Worm (Caenorhabditis elegans) whole organism, midembryonic: ENCODE measurements around the gene T07D1.3.
A peak's percentile ranks its signal among the peaks of the same experiment; 100 is the strongest.

ENCODE experiments used
- T22C8.4 ChIP-seq: fragments of 200-800 bp; sonication (Bioruptor generic); IDR thresholded peaks from 2 replicates; pipeline ENCODE4 v1.3.6; 2022; ENCODE audit warnings: missing genetic modification characterization, missing compliant biosample characterization
- cog-1 ChIP-seq: sonication (generic microtip); optimal IDR thresholded peaks from 2 replicates; lab custom pipeline; 2016; ENCODE audit warnings: missing genetic modification characterization, missing compliant biosample characterization
- flt-1 ChIP-seq: fragments of 200-800 bp; sonication (Bioruptor generic); IDR thresholded peaks from 2 replicates; pipeline ENCODE4 v1.3.6; 2022; ENCODE audit warnings: missing genetic modification characterization, missing compliant biosample characterization
- klf-2 ChIP-seq: fragments of 200-800 bp; sonication (Bioruptor generic); conservative IDR thresholded peaks from 2 replicates; pipeline ENCODE4 v1.3.6; 2022; ENCODE audit warnings: missing genetic modification reagents, missing genetic modification characterization, missing compliant biosample characterization
- med-1 ChIP-seq: sonication (generic microtip); optimal IDR thresholded peaks from 2 replicates; lab custom pipeline; 2017; ENCODE audit warnings: missing genetic modification characterization, mild to moderate bottlenecking, missing compliant biosample characterization, antibody characterized with exemption, missing genetic modification reagents; ENCODE audit not compliant: insufficient read depth
- ref-1 ChIP-seq: fragments of 200-800 bp; sonication (Bioruptor generic); conservative IDR thresholded peaks from 2 replicates; pipeline ENCODE4 v1.3.6; 2022; ENCODE audit warnings: missing genetic modification reagents, missing genetic modification characterization, missing compliant biosample characterization
- tab-1 ChIP-seq: fragments of 200-800 bp; sonication (Bioruptor generic); IDR thresholded peaks from 2 replicates; pipeline ENCODE4 v1.3.6; 2022; ENCODE audit warnings: missing genetic modification characterization, missing compliant biosample characterization
- ztf-23 ChIP-seq: fragments of 200-800 bp; sonication (Bioruptor generic); IDR thresholded peaks from 2 replicates; pipeline ENCODE4 v1.3.6; 2022; ENCODE audit warnings: missing genetic modification reagents, missing genetic modification characterization, missing compliant biosample characterization
- ztf-29 ChIP-seq: fragments of 200-800 bp; sonication (Bioruptor generic); IDR thresholded peaks from 2 replicates; pipeline ENCODE4 v1.3.6; 2022; ENCODE audit warnings: missing genetic modification reagents, missing genetic modification characterization, missing compliant biosample characterization

Gene T07D1.3

DNA sequence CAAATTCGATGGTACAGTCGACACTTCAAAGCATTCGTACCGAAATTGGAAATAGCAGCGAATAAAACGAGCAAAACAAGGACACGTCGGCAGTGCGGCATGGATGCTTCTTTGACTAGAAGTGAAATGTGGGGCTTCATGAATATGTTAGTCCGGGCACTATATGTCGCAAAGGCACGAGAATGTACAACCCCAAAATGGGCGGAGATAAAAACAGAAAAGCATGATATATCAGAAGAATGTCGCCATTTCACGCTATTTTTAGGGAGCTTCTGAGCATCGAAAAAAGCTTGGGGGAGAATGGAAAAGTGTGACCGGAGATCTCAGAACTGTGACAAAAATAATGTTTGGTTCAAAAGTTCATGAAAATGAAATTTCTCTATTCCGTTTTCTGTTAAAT is at the start of gene T07D1.3:
TSS of gene T07D1.3 (minus strand) at position 101 of the 400 bp plus-strand sequence.
- no peak for TF ChIP-seq T22C8.4 (GFP tag; lab: Robert Waterston, UW)
- no peak for TF ChIP-seq ztf-23 (GFP tag; lab: Robert Waterston, UW)
- TF ChIP-seq tab-1 (GFP tag; lab: Robert Waterston, UW) = no peak
- no peak for TF ChIP-seq ztf-29
- no peak for TF ChIP-seq klf-2 (GFP tag; lab: Robert Waterston, UW)
- TF ChIP-seq med-1 (GFP tag; lab: Kevin White, UChicago) = no peak
- no peak for TF ChIP-seq cog-1 (tag; lab: Kevin White, UChicago)
- no peak for TF ChIP-seq ref-1 (GFP tag; lab: Robert Waterston, UW)
- no peak for TF ChIP-seq flt-1 (GFP tag; lab: Robert Waterston, UW)

DNA sequence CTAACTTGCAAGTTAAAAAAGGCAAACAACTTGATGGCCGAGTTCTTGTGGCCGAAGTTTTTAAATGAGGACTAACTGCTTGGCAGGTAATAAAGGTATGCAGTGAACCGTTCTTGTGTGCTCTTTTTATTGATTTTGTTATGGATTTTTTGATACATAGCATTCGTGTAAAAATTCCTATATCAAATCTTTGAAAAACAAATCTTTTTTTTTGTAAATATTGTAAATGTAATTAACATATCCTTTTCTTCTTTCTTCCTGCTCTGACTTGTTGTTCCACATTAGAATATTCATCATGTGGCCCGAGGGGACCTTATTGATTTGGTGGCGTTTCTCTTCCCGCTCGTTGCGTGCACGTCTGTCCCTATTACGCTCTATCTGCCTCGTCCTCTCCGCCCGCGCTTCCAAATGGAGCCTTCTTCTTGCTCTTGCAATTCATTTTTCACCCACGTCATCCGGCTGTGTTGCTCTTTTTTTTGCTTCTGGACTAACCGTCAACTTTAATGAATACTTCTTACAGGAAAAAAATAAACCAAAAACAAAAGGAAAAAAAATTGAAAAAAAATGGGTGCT is 45.4 kb upstream of the T07D1.3 start, which contains the start of gene hid-1:
TSS of gene hid-1 (plus strand) at position 523 of the 573 bp plus-strand sequence.
- 0 out of 2 replicates have a peak, but pooled peaks have one; percentile 31 for TF ChIP-seq T22C8.4 (GFP tag; lab: Robert Waterston, UW)
- TF ChIP-seq tab-1 (GFP tag; lab: Robert Waterston, UW) = no peak

DNA sequence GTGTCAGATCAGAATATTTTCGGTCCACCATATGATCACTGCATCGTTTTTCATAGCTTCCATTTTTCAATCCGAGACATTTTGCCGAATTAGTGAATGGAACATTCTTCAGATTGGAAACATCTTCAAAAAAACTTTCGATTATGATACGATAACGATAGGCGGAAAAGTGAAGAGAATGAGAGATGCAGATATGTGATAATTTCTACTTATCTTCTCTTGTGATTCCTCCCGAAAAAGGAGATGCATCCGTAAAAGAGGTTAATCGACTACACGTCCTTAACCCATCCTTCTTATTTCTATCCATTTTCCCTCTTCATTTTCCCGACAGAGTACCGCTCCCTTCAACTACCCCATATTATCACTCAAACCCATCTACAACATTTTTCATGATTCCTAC is 39.9 kb upstream of the T07D1.3 start, which contains the start of gene K02E10.4:
TSS of gene K02E10.4 (plus strand) at position 186 of the 400 bp plus-strand sequence.
- TF ChIP-seq cog-1 (tag; lab: Kevin White, UChicago) (no peak), flt-1 (GFP tag; lab: Robert Waterston, UW) (no peak), tab-1 (GFP tag; lab: Robert Waterston, UW) (no peak), ref-1 (GFP tag; lab: Robert Waterston, UW) (no peak), ztf-29 (no peak), klf-2 (GFP tag; lab: Robert Waterston, UW) (no peak), ztf-23 (GFP tag; lab: Robert Waterston, UW) (no peak), med-1 (GFP tag; lab: Kevin White, UChicago) (no peak), T22C8.4 (GFP tag; lab: Robert Waterston, UW) (no peak)

DNA sequence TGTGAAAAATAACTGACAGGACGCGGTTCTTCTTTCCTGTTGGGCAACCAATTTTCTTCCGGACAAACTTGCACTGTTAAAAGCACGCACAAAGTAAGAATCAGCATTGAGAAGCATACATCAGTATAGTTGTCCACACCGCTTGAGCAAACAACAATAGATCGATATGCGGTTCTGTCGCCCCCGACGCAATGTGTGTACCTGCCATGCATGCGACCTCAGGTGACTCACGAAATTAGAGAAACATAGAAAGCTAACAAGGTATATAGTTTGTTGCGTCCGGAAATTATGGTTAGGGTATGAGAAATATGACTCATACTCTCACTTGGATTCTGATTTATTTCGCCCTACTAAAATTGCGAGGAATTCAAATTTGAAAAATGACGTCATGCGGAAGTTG is 39.4 kb upstream of the T07D1.3 start, which contains the start of gene K02E10.6:
TSS of gene K02E10.6 (minus strand) at position 149 of the 400 bp plus-strand sequence.
- no peak for TF ChIP-seq flt-1 (GFP tag; lab: Robert Waterston, UW)
- TF ChIP-seq ref-1 (GFP tag; lab: Robert Waterston, UW) = no peak
- no peak for TF ChIP-seq tab-1 (GFP tag; lab: Robert Waterston, UW)
- no peak for TF ChIP-seq T22C8.4 (GFP tag; lab: Robert Waterston, UW)
- no peak for TF ChIP-seq klf-2 (GFP tag; lab: Robert Waterston, UW)
- TF ChIP-seq ztf-23 (GFP tag; lab: Robert Waterston, UW) = no peak
- TF ChIP-seq ztf-29 = no peak
- TF ChIP-seq med-1 (GFP tag; lab: Kevin White, UChicago) = no peak
- no peak for TF ChIP-seq cog-1 (tag; lab: Kevin White, UChicago)

DNA sequence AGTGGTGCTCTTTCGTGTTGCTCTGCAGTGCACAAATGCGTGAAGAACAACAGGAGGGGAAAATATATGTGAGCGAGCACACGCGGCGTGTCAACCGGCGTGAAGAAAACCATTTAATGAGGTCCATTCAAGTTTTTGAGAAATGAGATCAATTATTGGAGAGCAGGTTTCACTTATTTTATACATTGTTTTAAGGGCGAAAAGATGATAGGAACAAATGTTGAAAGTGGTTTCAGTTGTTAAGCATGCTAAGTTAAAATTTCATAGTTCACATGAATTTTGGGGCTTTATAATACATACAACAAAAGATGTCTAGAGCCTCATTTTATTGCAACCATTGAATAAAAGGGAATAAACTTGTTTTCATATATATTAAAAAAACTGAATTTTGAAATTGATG is 35.6 kb upstream of the T07D1.3 start, which contains the start of gene K02E10.5:
TSS of gene K02E10.5 (minus strand) at position 101 of the 400 bp plus-strand sequence.
- no peak for TF ChIP-seq ztf-29
- no peak for TF ChIP-seq cog-1 (tag; lab: Kevin White, UChicago)
- no peak for TF ChIP-seq T22C8.4 (GFP tag; lab: Robert Waterston, UW)
- TF ChIP-seq ref-1 (GFP tag; lab: Robert Waterston, UW) = no peak
- no peak for TF ChIP-seq tab-1 (GFP tag; lab: Robert Waterston, UW)
- no peak for TF ChIP-seq flt-1 (GFP tag; lab: Robert Waterston, UW)
- TF ChIP-seq ztf-23 (GFP tag; lab: Robert Waterston, UW) = no peak

DNA sequence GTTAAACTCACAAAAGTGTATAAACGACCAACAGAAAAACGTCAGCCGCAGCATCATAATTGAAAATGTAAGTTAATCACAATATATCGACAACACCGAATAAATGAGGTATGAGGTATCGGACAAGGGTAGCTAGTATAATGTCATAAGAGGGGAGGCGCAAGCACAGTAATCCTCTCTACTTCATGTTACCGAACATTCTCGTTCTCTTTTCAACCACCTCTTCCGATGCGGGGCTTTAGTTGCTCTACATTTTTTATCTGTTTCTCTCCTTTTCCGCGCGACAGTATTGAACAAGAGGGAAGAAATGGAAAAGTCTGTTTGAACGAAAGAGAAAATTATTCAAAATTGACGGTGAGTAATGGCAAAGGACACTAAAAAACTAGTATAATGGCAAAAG is 32.7 kb upstream of the T07D1.3 start, which contains the start of gene R04B3.3:
TSS of gene R04B3.3 (minus strand) at position 101 of the 400 bp plus-strand sequence.
- TF ChIP-seq klf-2 (GFP tag; lab: Robert Waterston, UW) (no peak), flt-1 (GFP tag; lab: Robert Waterston, UW) (no peak), ztf-23 (GFP tag; lab: Robert Waterston, UW) (no peak), ref-1 (GFP tag; lab: Robert Waterston, UW) (no peak), T22C8.4 (GFP tag; lab: Robert Waterston, UW) (no peak), tab-1 (GFP tag; lab: Robert Waterston, UW) (no peak), med-1 (GFP tag; lab: Kevin White, UChicago) (no peak), ztf-29 (no peak), cog-1 (tag; lab: Kevin White, UChicago) (no peak)

DNA sequence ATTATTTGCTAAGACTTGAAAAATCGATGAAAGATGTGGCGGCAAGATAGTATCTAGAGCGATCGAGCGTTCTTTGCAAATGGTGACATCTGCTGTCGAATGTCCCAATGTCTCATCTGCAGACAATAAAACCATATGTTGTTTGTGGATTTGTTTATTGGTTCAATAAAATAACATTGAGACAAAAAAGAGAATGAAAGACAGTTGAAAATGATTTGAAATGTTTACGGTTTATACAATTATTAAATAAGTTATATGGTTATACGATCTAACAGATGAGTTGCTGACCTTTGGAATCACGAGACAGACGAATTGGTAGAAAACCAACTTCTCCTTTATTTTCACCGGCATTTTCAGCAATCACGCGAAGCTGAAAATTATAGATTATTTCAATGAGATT is 30.4 kb upstream of the T07D1.3 start, which contains the start of gene R04B3.2:
TSS of gene R04B3.2 (minus strand) at position 101 of the 400 bp plus-strand sequence.
- TF ChIP-seq tab-1 (GFP tag; lab: Robert Waterston, UW) (no peak), klf-2 (GFP tag; lab: Robert Waterston, UW) (no peak), T22C8.4 (GFP tag; lab: Robert Waterston, UW) (no peak), ztf-29 (no peak), ref-1 (GFP tag; lab: Robert Waterston, UW) (no peak), cog-1 (tag; lab: Kevin White, UChicago) (no peak), med-1 (GFP tag; lab: Kevin White, UChicago) (no peak), ztf-23 (GFP tag; lab: Robert Waterston, UW) (no peak), flt-1 (GFP tag; lab: Robert Waterston, UW) (no peak)

DNA sequence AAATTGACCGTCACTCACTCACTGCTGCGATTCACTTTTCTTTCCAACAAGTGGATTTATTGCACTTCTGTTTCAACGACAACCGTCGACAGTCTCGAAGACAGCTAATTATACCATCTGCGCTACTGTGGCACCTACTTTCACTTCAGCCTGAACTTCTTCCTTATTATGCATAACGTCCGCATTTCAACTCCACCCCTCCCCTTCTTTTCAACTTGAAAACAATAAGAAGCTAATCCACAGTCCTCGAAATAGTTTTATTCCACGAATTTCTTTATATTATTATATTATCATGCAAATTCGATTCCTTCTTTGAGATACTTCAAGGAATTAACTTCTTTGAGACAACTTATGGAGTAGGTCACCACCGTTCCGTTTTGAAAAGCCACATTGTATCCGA is 28.1 kb upstream of the T07D1.3 start, which contains the start of gene R04B3.1:
TSS of gene R04B3.1 (minus strand) at position 101 of the 400 bp plus-strand sequence.
- TF ChIP-seq ref-1 (GFP tag; lab: Robert Waterston, UW) = no peak
- TF ChIP-seq tab-1 (GFP tag; lab: Robert Waterston, UW) = no peak
- no peak for TF ChIP-seq T22C8.4 (GFP tag; lab: Robert Waterston, UW)
- no peak for TF ChIP-seq ztf-23 (GFP tag; lab: Robert Waterston, UW)
- TF ChIP-seq ztf-29 = no peak
- no peak for TF ChIP-seq cog-1 (tag; lab: Kevin White, UChicago)
- no peak for TF ChIP-seq klf-2 (GFP tag; lab: Robert Waterston, UW)
- no peak for TF ChIP-seq flt-1 (GFP tag; lab: Robert Waterston, UW)
- no peak for TF ChIP-seq med-1 (GFP tag; lab: Kevin White, UChicago)
